Worm (Caenorhabditis elegans) whole organism, dauer: Measurements from ENCODE around the gene T19H5.6.
"Not testable (repeated sequence)": the region's sequence is repeated elsewhere in the genome, so short reads cannot be mapped to it uniquely, and the experiment has no call there.

Experiments used
- unc-62 ChIP-seq: sonication (generic microtip); optimal IDR thresholded peaks from 2 replicates; lab custom pipeline; 2017; ENCODE audit warnings: missing biosample characterization, missing genetic modification reagents, missing genetic modification characterization

T19H5.6 gene

ce11 chrII:9481427-9481826 is 11.4 kb upstream of the T19H5.6 start:
- no peak for TF ChIP-seq unc-62

ce11 chrII:9480006-9480405 is 10.0 kb upstream of the T19H5.6 start, which contains the start of gene T19H5.7:
TSS of gene T19H5.7 (minus strand) at chrII:9480106.
- no peak for TF ChIP-seq unc-62

ce11 chrII:9477567-9477966 is 7.5 kb upstream of the T19H5.6 start, which contains the start of gene chil-27:
TSS of gene chil-27 (plus strand) at chrII:9477867.
- no peak for TF ChIP-seq unc-62

ce11 chrII:9474367-9475105 is 4.5 kb upstream of the T19H5.6 start, which contains the start of the genes chil-25 and chil-26:
TSS of gene chil-25 (minus strand) at chrII:9474467.
TSS of gene chil-26 (plus strand) at chrII:9475055.
- TF ChIP-seq unc-62 = no peak

ce11 chrII:9468414-9468813 is 1.6 kb downstream of the T19H5.6 start, which contains the start of gene chil-23:
TSS of gene chil-23 (minus strand) at chrII:9468611.
- no peak for TF ChIP-seq unc-62

ce11 chrII:9466095-9466494 is 3.9 kb downstream of the T19H5.6 start, which contains the start of gene chil-22:
TSS of gene chil-22 (minus strand) at chrII:9466195.
- no peak for TF ChIP-seq unc-62

- TF ChIP-seq unc-62 = not testable (repeated sequence)
Observed at ce11 chrII:9461881-9462280, 8.1 kb downstream of the T19H5.6 start, which contains the start of gene chil-21. TSS of gene chil-21 (minus strand) at chrII:9461981.

- not testable (repeated sequence) for TF ChIP-seq unc-62
Observed at ce11 chrII:9459462-9459861, 10.6 kb downstream of the T19H5.6 start, which contains the start of gene R09D1.14. TSS of gene R09D1.14 (minus strand) at chrII:9459562.

ce11 chrII:9454304-9454703 is 15.7 kb downstream of the T19H5.6 start, which contains the start of gene chil-19:
TSS of gene chil-19 (minus strand) at chrII:9454404.
- no peak for TF ChIP-seq unc-62

ce11 chrII:9452172-9452571 is 17.8 kb downstream of the T19H5.6 start, which contains the start of gene R09D1.12:
TSS of gene R09D1.12 (minus strand) at chrII:9452272.
- not testable (repeated sequence) for TF ChIP-seq unc-62

- TF ChIP-seq unc-62 = no peak
Observed at ce11 chrII:9447965-9448364, 22.1 kb downstream of the T19H5.6 start, which contains the start of gene chil-18. TSS of gene chil-18 (plus strand) at chrII:9448265.

- no peak for TF ChIP-seq unc-62
Observed at ce11 chrII:9445368-9445767, 24.7 kb downstream of the T19H5.6 start, which contains the start of gene R09D1.13. TSS of gene R09D1.13 (minus strand) at chrII:9445468.

ce11 chrII:9443522-9443921 is 26.5 kb downstream of the T19H5.6 start, which contains the start of gene chil-15:
TSS of gene chil-15 (minus strand) at chrII:9443622.
- TF ChIP-seq unc-62 = no peak

- no peak for TF ChIP-seq unc-62
Observed at ce11 chrII:9441838-9442237, 28.2 kb downstream of the T19H5.6 start, which contains the start of gene chil-16. TSS of gene chil-16 (minus strand) at chrII:9441938.

ce11 chrII:9440060-9440459 is 30.0 kb downstream of the T19H5.6 start, which contains the start of gene chil-17:
TSS of gene chil-17 (minus strand) at chrII:9440160.
- no peak for TF ChIP-seq unc-62

- no peak for TF ChIP-seq unc-62
Observed at ce11 chrII:9438853-9439252, 31.2 kb downstream of the T19H5.6 start.

ce11 chrII:9438227-9438626 is 31.8 kb downstream of the T19H5.6 start, which contains the start of gene chil-13:
TSS of gene chil-13 (minus strand) at chrII:9438327.
- no peak for TF ChIP-seq unc-62
